Worm (Caenorhabditis elegans) whole organism, L4 larva: ENCODE data around the gene C04C3.14.

ENCODE experiments used
- D1046.2 ChIP-seq: fragments of 200-800 bp; sonication (Bioruptor generic); IDR thresholded peaks from 2 replicates; pipeline ENCODE4 v1.3.6; 2022; ENCODE audit warnings: missing genetic modification characterization, missing compliant biosample characterization
- F10B5.3 ChIP-seq: sonication (generic microtip); optimal IDR thresholded peaks from 2 replicates; lab custom pipeline; 2016; ENCODE audit warnings: mild to moderate bottlenecking, missing genetic modification characterization, missing compliant biosample characterization
- F37D6.2 ChIP-seq: sonication (generic microtip); optimal IDR thresholded peaks from 2 replicates; lab custom pipeline; 2016; ENCODE audit warnings: mild to moderate bottlenecking, missing genetic modification characterization, missing compliant biosample characterization
- Y105C5A.15 ChIP-seq: fragments of 200-800 bp; sonication (Bioruptor generic); IDR thresholded peaks from 2 replicates; pipeline ENCODE4 v1.3.6; 2022; ENCODE audit warnings: missing genetic modification characterization, missing compliant biosample characterization
- Y5F2A.4 ChIP-seq: fragments of 200-800 bp; sonication (Bioruptor generic); optimal IDR thresholded peaks from 2 replicates; lab custom pipeline; 2018; ENCODE audit warnings: mild to moderate bottlenecking, missing genetic modification characterization, missing compliant biosample characterization
- Y75B8A.6 ChIP-seq: fragments of 200-800 bp; sonication (Bioruptor generic); IDR thresholded peaks from 2 replicates; pipeline ENCODE4 v1.3.6; 2022; ENCODE audit warnings: missing genetic modification reagents, missing genetic modification characterization, missing compliant biosample characterization
- ZK546.5 ChIP-seq, 2 experiments: sonication (generic microtip); optimal IDR thresholded peaks; 2 replicates each; lab custom pipeline; 2017; ENCODE audit warnings: missing biosample characterization in 2 of 2, missing genetic modification characterization in 2 of 2
- attf-4 ChIP-seq: sonication (generic microtip); optimal IDR thresholded peaks from 3 replicates; lab custom pipeline; 2017; ENCODE audit warnings: missing biosample characterization, missing genetic modification characterization
- ceh-20 ChIP-seq: fragments of 200-800 bp; sonication (Bioruptor generic); IDR thresholded peaks from 2 replicates; pipeline ENCODE4 v1.3.6; 2022; ENCODE audit warnings: missing genetic modification reagents, missing genetic modification characterization, missing compliant biosample characterization
- ceh-32 ChIP-seq: sonication (generic microtip); optimal IDR thresholded peaks from 2 replicates; lab custom pipeline; 2016; ENCODE audit warnings: mild to moderate bottlenecking, missing genetic modification characterization, missing compliant biosample characterization; ENCODE audit not compliant: poor library complexity
- ceh-44 ChIP-seq: fragments of 200-800 bp; sonication (Bioruptor generic); IDR thresholded peaks from 2 replicates; pipeline ENCODE4 v1.3.6; 2022; ENCODE audit warnings: missing genetic modification reagents, missing genetic modification characterization, missing compliant biosample characterization
- ceh-62 ChIP-seq: sonication (generic microtip); optimal IDR thresholded peaks from 2 replicates; lab custom pipeline; 2017; ENCODE audit warnings: missing biosample characterization, missing genetic modification characterization
- ces-1 ChIP-seq: fragments of 150-350 bp; sonication (generic microtip); optimal IDR thresholded peaks from 4 replicates; lab custom pipeline; 2014; ENCODE audit warnings: missing biosample characterization, missing genetic modification reagents, missing genetic modification characterization
- ctbp-1 ChIP-seq: fragments of 200-800 bp; sonication (Bioruptor generic); IDR thresholded peaks from 2 replicates; pipeline ENCODE4 v1.3.6; 2022; ENCODE audit warnings: missing genetic modification reagents, missing genetic modification characterization, missing compliant biosample characterization
- daf-16 ChIP-seq, 3 experiments: sonication (generic microtip); optimal IDR thresholded peaks; 2 replicates each; lab custom pipeline; 2016 to 2017; ENCODE audit warnings: missing genetic modification characterization in 3 of 3, missing genetic modification reagents in 3 of 3, mild to moderate bottlenecking in 2 of 3, missing compliant biosample characterization in 2 of 3, missing biosample characterization in 1 of 3, moderate library complexity in 1 of 3
- daf-19 ChIP-seq: fragments of 200-800 bp; sonication (Bioruptor generic); conservative IDR thresholded peaks from 2 replicates; pipeline ENCODE4 v1.3.6; 2022; ENCODE audit warnings: missing genetic modification characterization, missing compliant biosample characterization
- dmd-8 ChIP-seq: fragments of 200-800 bp; sonication (Bioruptor generic); IDR thresholded peaks from 2 replicates; pipeline ENCODE4 v1.3.6; 2022; ENCODE audit warnings: missing genetic modification characterization, missing compliant biosample characterization
- dpl-1 ChIP-seq: fragments of 150-350 bp; optimal IDR thresholded peaks from 2 replicates; lab custom pipeline; 2014; ENCODE audit warnings: missing biosample characterization, missing genetic modification reagents, missing genetic modification characterization
- dve-1 ChIP-seq: sonication (generic microtip); optimal IDR thresholded peaks from 2 replicates; lab custom pipeline; 2017; ENCODE audit warnings: antibody characterized with exemption, mild to moderate bottlenecking, missing genetic modification characterization, missing compliant biosample characterization; ENCODE audit not compliant: insufficient read depth
- fkh-10 ChIP-seq: fragments of 150-350 bp; optimal IDR thresholded peaks from 2 replicates; lab custom pipeline; 2014; ENCODE audit warnings: missing biosample characterization, missing genetic modification reagents, missing genetic modification characterization
- hmg-1.1 ChIP-seq: fragments of 200-800 bp; sonication (Bioruptor generic); IDR thresholded peaks from 2 replicates; pipeline ENCODE4 v1.3.6; 2022; ENCODE audit warnings: missing genetic modification reagents, missing genetic modification characterization, missing compliant biosample characterization
- lin-29 ChIP-seq: fragments of 200-800 bp; sonication (Bioruptor generic); IDR thresholded peaks from 2 replicates; pipeline ENCODE4 v1.3.6; 2022; ENCODE audit warnings: missing genetic modification reagents, missing genetic modification characterization, missing compliant biosample characterization
- lin-38 ChIP-seq: fragments of 200-800 bp; sonication (Bioruptor generic); IDR thresholded peaks from 2 replicates; pipeline ENCODE4 v1.3.6; 2022; ENCODE audit warnings: missing genetic modification reagents, missing genetic modification characterization, missing compliant biosample characterization
- lin-39 ChIP-seq: fragments of 150-350 bp; optimal IDR thresholded peaks from 2 replicates; lab custom pipeline; 2014; ENCODE audit warnings: missing biosample characterization, missing genetic modification reagents, missing genetic modification characterization
- lsy-2 ChIP-seq, 2 experiments: fragments of 150-350 bp in 1 of 2; sonication (generic microtip) in 1 of 2; optimal IDR thresholded peaks; 2 replicates each; lab custom pipeline; 2014 to 2017; ENCODE audit warnings: missing biosample characterization in 2 of 2, missing genetic modification characterization in 2 of 2
- madf-9 ChIP-seq: fragments of 200-800 bp; sonication (Bioruptor generic); conservative IDR thresholded peaks from 2 replicates; pipeline ENCODE4 v1.3.6; 2022; ENCODE audit warnings: missing genetic modification reagents, missing genetic modification characterization, missing compliant biosample characterization
- mxl-2 ChIP-seq: fragments of 200-800 bp; sonication (Bioruptor generic); conservative IDR thresholded peaks from 2 replicates; pipeline ENCODE4 v1.3.6; 2022; ENCODE audit warnings: missing genetic modification reagents, missing genetic modification characterization, missing compliant biosample characterization
- mxl-3 ChIP-seq: fragments of 200-800 bp; sonication (Bioruptor generic); optimal IDR thresholded peaks from 2 replicates; lab custom pipeline; 2018; ENCODE audit warnings: mild to moderate bottlenecking, missing genetic modification characterization, missing compliant biosample characterization
- nhr-10 ChIP-seq: fragments of 150-350 bp; optimal IDR thresholded peaks from 2 replicates; lab custom pipeline; 2014; ENCODE audit warnings: missing biosample characterization, missing genetic modification characterization
- nhr-111 ChIP-seq: fragments of 200-800 bp; sonication (Bioruptor generic); optimal IDR thresholded peaks from 2 replicates; lab custom pipeline; 2018; ENCODE audit warnings: mild to moderate bottlenecking, missing genetic modification characterization, missing compliant biosample characterization
- nhr-25 ChIP-seq: sonication (generic microtip); optimal IDR thresholded peaks from 2 replicates; lab custom pipeline; 2017; ENCODE audit warnings: missing genetic modification characterization, mild to moderate bottlenecking, missing compliant biosample characterization, antibody characterized with exemption, moderate library complexity, borderline replicate concordance; ENCODE audit not compliant: insufficient read depth
- nhr-28 ChIP-seq: fragments of 150-350 bp; optimal IDR thresholded peaks from 2 replicates; lab custom pipeline; 2014; ENCODE audit warnings: missing biosample characterization, missing genetic modification characterization
- nhr-48 ChIP-seq: sonication (generic microtip); optimal IDR thresholded peaks from 2 replicates; lab custom pipeline; 2016; ENCODE audit warnings: mild to moderate bottlenecking, missing genetic modification characterization, missing compliant biosample characterization
- pqm-1 ChIP-seq: sonication (generic microtip); optimal IDR thresholded peaks from 2 replicates; lab custom pipeline; 2017; ENCODE audit warnings: missing biosample characterization, missing genetic modification characterization
- saeg-2 ChIP-seq: fragments of 200-800 bp; sonication (Bioruptor generic); IDR thresholded peaks from 2 replicates; pipeline ENCODE4 v1.3.6; 2022; ENCODE audit warnings: missing genetic modification reagents, missing genetic modification characterization, missing compliant biosample characterization
- sdz-12 ChIP-seq: fragments of 200-800 bp; sonication (Bioruptor generic); optimal IDR thresholded peaks from 2 replicates; lab custom pipeline; 2018; ENCODE audit warnings: mild to moderate bottlenecking, missing genetic modification characterization, missing compliant biosample characterization
- skn-1 ChIP-seq: fragments of 150-350 bp; optimal IDR thresholded peaks from 2 replicates; lab custom pipeline; 2014; ENCODE audit warnings: missing biosample characterization, missing genetic modification characterization
- snpc-1.2 ChIP-seq: fragments of 200-800 bp; sonication (Bioruptor generic); IDR thresholded peaks from 2 replicates; pipeline ENCODE4 v1.3.6; 2022; ENCODE audit warnings: missing genetic modification reagents, missing genetic modification characterization, missing compliant biosample characterization
- snpc-4 ChIP-seq: fragments of 150-350 bp; optimal IDR thresholded peaks from 2 replicates; lab custom pipeline; 2014; ENCODE audit warnings: missing biosample characterization, missing genetic modification characterization
- unc-62 ChIP-seq, 3 experiments: fragments of 150-350 bp in 1 of 3; sonication (generic microtip); optimal IDR thresholded peaks in 2 of 3; peaks in 1 of 3; 1 replicate in 1 of 3; 2 replicates in 2 of 3; lab custom pipeline; 2014 to 2017; ENCODE audit warnings: missing biosample characterization in 3 of 3, missing genetic modification characterization in 3 of 3, missing genetic modification reagents in 3 of 3, missing genotype in 1 of 3
- vab-7 ChIP-seq: fragments of 200-800 bp; sonication (Bioruptor generic); IDR thresholded peaks from 2 replicates; pipeline ENCODE4 v1.3.6; 2022; ENCODE audit warnings: missing genetic modification reagents, missing genetic modification characterization, missing compliant biosample characterization
- zip-2 ChIP-seq: fragments of 150-350 bp; optimal IDR thresholded peaks from 2 replicates; lab custom pipeline; 2014; ENCODE audit warnings: missing biosample characterization, missing genetic modification characterization
- ztf-11 ChIP-seq: fragments of 150-350 bp; optimal IDR thresholded peaks from 2 replicates; lab custom pipeline; 2014; ENCODE audit warnings: missing biosample characterization, missing genetic modification characterization
- ztf-7 ChIP-seq: fragments of 150-350 bp; optimal IDR thresholded peaks from 2 replicates; lab custom pipeline; 2014; ENCODE audit warnings: missing biosample characterization, missing genetic modification characterization

The C04C3.14 gene

ce11 chrIV:3373370-3373769, 22.3 kb upstream of the C04C3.14 start (continued):
- TF ChIP-seq attf-4 (tag; lab: Kevin White, UChicago) (no peak), F10B5.3 (tag; lab: Kevin White, UChicago) (no peak), ztf-11 (tag; lab: Kevin White, UChicago) (no peak), pqm-1 (tag; lab: Kevin White, UChicago) (no peak), snpc-1.2 (GFP tag; lab: Robert Waterston, UW) (no peak), ces-1 (GFP tag; lab: Kevin White, UChicago) (no peak), lin-39 (no peak), nhr-25 (tag; lab: Kevin White, UChicago) (no peak), Y5F2A.4 (no peak), madf-9 (GFP tag; lab: Robert Waterston, UW) (no peak), lin-29 (GFP tag; lab: Robert Waterston, UW) (no peak), skn-1 (tag; lab: Kevin White, UChicago) (no peak), daf-19 (GFP tag; lab: Robert Waterston, UW) (no peak), zip-2 (tag; lab: Kevin White, UChicago) (no peak), lin-38 (GFP tag; lab: Robert Waterston, UW) (peak; percentile 23; the same call in 1 of the 2 replicates), dpl-1 (GFP tag; lab: Kevin White, UChicago) (no peak), mxl-3 (no peak), fkh-10 (GFP tag; lab: Kevin White, UChicago) (no peak), ceh-44 (GFP tag; lab: Robert Waterston, UW) (no peak), dmd-8 (0 out of 2 replicates have a peak, but pooled peaks have one; percentile 11), ZK546.5 (tag; optimal IDR thresholded peaks at IDR 0.05; lab: Kevin White, UChicago) (no peak), D1046.2 (no peak), nhr-10 (tag; lab: Kevin White, UChicago) (no peak), mxl-2 (GFP tag; lab: Robert Waterston, UW) (no peak)

- TF ChIP-seq lin-38 (GFP tag; lab: Robert Waterston, UW) (peak; percentile 66), ceh-32 (tag; lab: Kevin White, UChicago) (no peak), F37D6.2 (no peak)
- TF ChIP-seq, all 104 proteins: peak for 1
Observed at ce11 chrIV:3378080-3378804, 17.4 kb upstream of the C04C3.14 start, which contains the start of gene otub-4. TSS of gene otub-4 (minus strand) at chrIV:3378130.

ce11 chrIV:3382338-3382907, 13.3 kb upstream of the C04C3.14 start, which contains the start of gene B0546.3:
TSS of gene B0546.3 (minus strand) at chrIV:3382841.
- TF ChIP-seq hmg-1.1 (GFP tag; lab: Robert Waterston, UW) (no peak), daf-16 (GFP tag; optimal IDR thresholded peaks at IDR 0.05; lab: Kevin White, UChicago) (no peak), daf-16 (tag; optimal IDR thresholded peaks at IDR 0.05; lab: Kevin White, UChicago) (peak; percentile 6), saeg-2 (no peak), nhr-48 (tag; lab: Kevin White, UChicago) (no peak), snpc-4 (tag; lab: Kevin White, UChicago) (no peak), ctbp-1 (no peak), ZK546.5 (tag; optimal IDR thresholded peaks at IDR 0.05; lab: Kevin White, UChicago) (no peak), nhr-111 (no peak), Y105C5A.15 (GFP tag; lab: Robert Waterston, UW) (no peak), unc-62 (GFP tag; optimal IDR thresholded peaks at IDR 0.05 in 1 of 2; lab: Kevin White, UChicago) (no peak), unc-62 (tag; optimal IDR thresholded peaks at IDR 0.05; lab: Kevin White, UChicago) (no peak), ceh-44 (GFP tag; lab: Robert Waterston, UW) (no peak), vab-7 (GFP tag; lab: Robert Waterston, UW) (no peak), snpc-1.2 (GFP tag; lab: Robert Waterston, UW) (no peak), dmd-8 (no peak), sdz-12 (peak; percentile 43), nhr-25 (tag; lab: Kevin White, UChicago) (no peak), ceh-20 (GFP tag; lab: Robert Waterston, UW) (no peak), lsy-2 (tag; optimal IDR thresholded peaks at IDR 0.05; lab: Kevin White, UChicago) (peak in 1 of 2 experiments; percentile 18), nhr-28 (no peak), Y75B8A.6 (no peak), ceh-62 (no peak), dve-1 (tag; lab: Kevin White, UChicago) (peak; percentile 27), ztf-7 (tag; lab: Kevin White, UChicago) (no peak), nhr-10 (tag; lab: Kevin White, UChicago) (no peak)
